Fruit fly (Drosophila melanogaster): Measurements from ENCODE around the gene LManIII.
A peak's percentile ranks its signal among the peaks of the same experiment; 100 is the strongest.

LManIII gene

dm6 chr2L:8715454-8715853 is 53.1 kb downstream of the LManIII start:
- TF ChIP-seq CG34224 (GFP tag; IDR thresholded peaks at IDR 0.05; ENCODE audit: partially characterized antibody) = no peak
- TF ChIP-seq chinmo (GFP tag; IDR thresholded peaks at IDR 0.05; ENCODE audit: partially characterized antibody) = 0 out of 4 replicates have a peak, but pooled peaks have one; percentile 68
- TF ChIP-seq CG13894 (tag; optimal IDR thresholded peaks at IDR 0.05) = peak; percentile 37
- TF ChIP-seq ci (GFP tag; IDR thresholded peaks at IDR 0.05) = peak; percentile 48; the same call in 1 of the 3 replicates
- TF ChIP-seq Gug (GFP tag; IDR thresholded peaks at IDR 0.05) = no peak
- TF ChIP-seq Hmx (GFP tag; optimal IDR thresholded peaks at IDR 0.05) = no peak
- peak; percentile 30 for TF ChIP-seq twi (tag; optimal IDR thresholded peaks at IDR 0.05)
- peak; percentile 95 for TF ChIP-seq sr (GFP tag; IDR thresholded peaks at IDR 0.05)
- TF ChIP-seq da (GFP tag; optimal IDR thresholded peaks at IDR 0.05) = no peak
- peak; percentile 43 for TF ChIP-seq CG12769 (tag; optimal IDR thresholded peaks at IDR 0.05)
- peak; percentile 21 for TF ChIP-seq CG6765 (GFP tag; optimal IDR thresholded peaks at IDR 0.05)
- peak; percentile 44 for TF ChIP-seq run (tag; optimal IDR thresholded peaks at IDR 0.05)
- TF ChIP-seq sd (tag; optimal IDR thresholded peaks at IDR 0.05) = peak; percentile 92
- no peak for TF ChIP-seq MBD-R2 (GFP tag; IDR thresholded peaks at IDR 0.05)
- TF ChIP-seq aop (GFP tag; IDR thresholded peaks at IDR 0.05) = 0 out of 2 replicates have a peak, but pooled peaks have one; percentile 15
- TF ChIP-seq ro (GFP tag; IDR thresholded peaks at IDR 0.05) = no peak
- peak; percentile 59 for TF ChIP-seq Med (GFP tag)
- TF ChIP-seq Eip74EF (GFP tag; optimal IDR thresholded peaks at IDR 0.05) = peak in 1 of 2 experiments; percentile 6
- TF ChIP-seq CG10565 (GFP tag; optimal IDR thresholded peaks at IDR 0.05) = no peak

Measured in whole organism, embryonic.